Worm (Caenorhabditis elegans): ENCODE results near the gene M176.9.
A peak's percentile ranks its signal among the peaks of the same experiment; 100 is the strongest.

DNA sequence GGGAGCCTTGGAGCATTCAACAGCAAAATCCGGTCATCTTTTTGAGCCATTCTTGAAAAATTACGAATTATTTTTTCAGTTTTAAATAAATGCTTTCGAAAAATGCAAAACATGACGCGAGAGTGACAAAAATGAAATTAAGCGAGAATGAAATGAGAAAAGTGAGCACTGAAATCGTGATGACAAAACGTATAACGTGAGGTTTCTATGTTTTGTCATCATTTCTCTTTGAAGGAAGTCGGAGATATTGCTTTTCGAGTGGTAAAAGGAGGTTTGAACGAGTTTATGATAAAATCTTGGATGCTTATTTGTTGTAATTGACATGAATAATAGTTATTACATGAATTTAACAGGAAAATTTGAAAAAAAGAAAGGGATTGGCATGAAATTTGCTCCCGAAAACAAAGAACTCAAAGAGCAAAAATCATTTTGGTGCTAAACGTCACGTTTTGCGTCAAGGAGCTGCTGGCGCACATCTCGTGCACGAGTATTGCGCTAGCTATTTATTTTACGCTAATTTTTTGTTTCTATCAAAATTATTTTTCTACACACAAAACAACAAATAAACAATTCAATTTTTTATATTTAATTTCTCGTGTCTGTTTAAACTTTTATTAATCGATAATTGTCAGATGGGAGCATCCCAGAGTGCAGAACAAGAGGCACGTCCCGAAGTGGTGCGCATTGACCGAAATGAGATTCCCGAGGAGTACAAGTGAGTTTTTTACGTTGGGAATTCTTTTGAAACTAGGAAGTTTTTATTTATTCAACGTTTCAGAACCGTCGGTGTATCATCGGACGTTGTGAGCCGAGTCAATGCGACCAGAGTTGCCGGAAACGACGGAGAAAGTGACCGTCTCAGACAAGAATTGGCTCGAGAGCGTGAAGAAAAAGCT is 5.2 kb upstream of the M176.9 start, which contains the start of the genes gss-1 and chch-3:
- peak in 1 of 3 experiments; percentile 36 for TF ChIP-seq lin-35 (GFP tag; optimal IDR thresholded peaks at IDR 0.05)
- TF ChIP-seq ceh-58 (GFP tag; IDR thresholded peaks at IDR 0.05) = no peak
- no peak for TF ChIP-seq let-526 (GFP tag; IDR thresholded peaks at IDR 0.05)
- peak; percentile 23; the same call in 1 of the 2 replicates for TF ChIP-seq K11D2.4 (GFP tag; IDR thresholded peaks at IDR 0.05)
- TF ChIP-seq hsf-1 (GFP tag; IDR thresholded peaks at IDR 0.05) = no peak
- no peak for TF ChIP-seq mel-28 (tag; optimal IDR thresholded peaks at IDR 0.05; ENCODE audit: borderline replicate concordance)

Data from whole organism, young adult.